Fruit fly (Drosophila melanogaster): ENCODE measurements around the gene Oatp33Ea.

The Oatp33Ea gene

dm6 chr2L:12463037-12463436 lies 17.3 kb upstream of the Oatp33Ea start (continued):
- TF ChIP-seq zen (tag; optimal IDR thresholded peaks at IDR 0.05): no peak
- TF ChIP-seq CG14667 (GFP tag; IDR thresholded peaks at IDR 0.05): no peak
- no peak for TF ChIP-seq CG18764 (GFP tag; optimal IDR thresholded peaks at IDR 0.05)
- peak; percentile 1 for TF ChIP-seq Hey (tag; optimal IDR thresholded peaks at IDR 0.05)
- TF ChIP-seq CG33213 (GFP tag; optimal IDR thresholded peaks at IDR 0.05): no peak
- peak; percentile 10 for TF ChIP-seq CG7271 (tag; optimal IDR thresholded peaks at IDR 0.05)
- TF ChIP-seq mirr (GFP tag; optimal IDR thresholded peaks at IDR 0.05): peak; percentile 53
- TF ChIP-seq CG18599 (GFP tag; optimal IDR thresholded peaks at IDR 0.05): peak; percentile 64
- peak; percentile 44 for TF ChIP-seq CG15514 (GFP tag; optimal IDR thresholded peaks at IDR 0.05)
- 0 out of 3 replicates have a peak, but pooled peaks have one; percentile 30 for TF ChIP-seq CG11695 (GFP tag; IDR thresholded peaks at IDR 0.05)
- TF ChIP-seq MBD-R2 (GFP tag; IDR thresholded peaks at IDR 0.05): no peak
- peak in 1 of 2 experiments; percentile 38 for TF ChIP-seq Hr51 (GFP tag; optimal IDR thresholded peaks at IDR 0.05)
- TF ChIP-seq trem (tag; optimal IDR thresholded peaks at IDR 0.05): no peak
- peak; percentile 68 for TF ChIP-seq sens (GFP tag)
- TF ChIP-seq pan (optimal IDR thresholded peaks at IDR 0.05): no peak
- TF ChIP-seq pan (GFP tag; optimal IDR thresholded peaks at IDR 0.05 in 1 of 2, IDR thresholded peaks at IDR 0.05 in 1 of 2): peak in 1 of 2 experiments; percentile 36
- peak; percentile 50 for TF ChIP-seq nau (GFP tag; optimal IDR thresholded peaks at IDR 0.05)
- 0 out of 2 replicates have a peak, but pooled peaks have one; percentile 33 for TF ChIP-seq Ptx1 (GFP tag; IDR thresholded peaks at IDR 0.05)
- TF ChIP-seq Dek (tag; optimal IDR thresholded peaks at IDR 0.05): peak; percentile 40
- no peak for TF ChIP-seq GATAe (GFP tag; conservative IDR thresholded peaks at IDR 0.05)
- peak; percentile 46 for TF ChIP-seq kni (GFP tag; optimal IDR thresholded peaks at IDR 0.05)
- peak; percentile 17 for TF ChIP-seq CG17385 (GFP tag; optimal IDR thresholded peaks at IDR 0.05)
- TF ChIP-seq CG15601 (tag; optimal IDR thresholded peaks at IDR 0.05): peak; percentile 28
- peak; percentile 66 for TF ChIP-seq CG7987 (GFP tag; optimal IDR thresholded peaks at IDR 0.05)
- TF ChIP-seq Blimp-1 (GFP tag; optimal IDR thresholded peaks at IDR 0.05): peak; percentile 26
- TF ChIP-seq ash1 (GFP tag; optimal IDR thresholded peaks at IDR 0.05): peak; percentile 60
- TF ChIP-seq Med (GFP tag): peak; percentile 79
- TF ChIP-seq CG4707 (GFP tag; optimal IDR thresholded peaks at IDR 0.05): peak; percentile 25
- TF ChIP-seq CG31365 (tag; optimal IDR thresholded peaks at IDR 0.05): peak; percentile 30
- no peak for TF ChIP-seq Ravus (GFP tag; IDR thresholded peaks at IDR 0.05)
- no peak for TF ChIP-seq NK7.1 (GFP tag; optimal IDR thresholded peaks at IDR 0.05)
- TF ChIP-seq cwo (GFP tag; optimal IDR thresholded peaks at IDR 0.05): peak; percentile 48
- peak; percentile 10 for TF ChIP-seq CG15269 (tag; optimal IDR thresholded peaks at IDR 0.05)
- peak; percentile 65 for TF ChIP-seq ATbp (GFP tag; optimal IDR thresholded peaks at IDR 0.05)
- TF ChIP-seq Fer3 (tag; optimal IDR thresholded peaks at IDR 0.05): peak; percentile 35
- TF ChIP-seq odd (GFP tag; optimal IDR thresholded peaks at IDR 0.05): peak; percentile 34
- TF ChIP-seq CG3995 (GFP tag; optimal IDR thresholded peaks at IDR 0.05): no peak
- peak; percentile 42 for TF ChIP-seq PHDP (tag; optimal IDR thresholded peaks at IDR 0.05)
- TF ChIP-seq CG14710 (tag; optimal IDR thresholded peaks at IDR 0.05): no peak
- no peak for TF ChIP-seq CG7372 (GFP tag; IDR thresholded peaks at IDR 0.05)
- TF ChIP-seq zf30C (GFP tag; optimal IDR thresholded peaks at IDR 0.05): no peak
- no peak for TF ChIP-seq shn (GFP tag; optimal IDR thresholded peaks at IDR 0.05)
- TF ChIP-seq unpg (GFP tag; optimal IDR thresholded peaks at IDR 0.05): peak; percentile 19
- no peak for TF ChIP-seq gcm2 (GFP tag; optimal IDR thresholded peaks at IDR 0.05)
- peak; percentile 66 for TF ChIP-seq CG12071 (GFP tag; optimal IDR thresholded peaks at IDR 0.05)
- TF ChIP-seq CG8359 (GFP tag; optimal IDR thresholded peaks at IDR 0.05; ENCODE audit: borderline replicate concordance): peak; percentile 39
- TF ChIP-seq lab (GFP tag; optimal IDR thresholded peaks at IDR 0.05): peak; percentile 53
- peak; percentile 11 for TF ChIP-seq CG8944 (GFP tag; optimal IDR thresholded peaks at IDR 0.05)
- no peak for TF ChIP-seq Doc3 (GFP tag; IDR thresholded peaks at IDR 0.05; ENCODE audit: partially characterized antibody)
